Worm (Caenorhabditis elegans) whole organism, L1 larva: ENCODE measurements around the gene M60.7.
A peak's percentile ranks its signal among the peaks of the same experiment; 100 is the strongest.

Source experiments
- C16A3.4 ChIP-seq: fragments of 150-350 bp; optimal IDR thresholded peaks from 2 replicates; lab custom pipeline; 2014; ENCODE audit warnings: missing biosample characterization, missing genetic modification characterization
- aha-1 ChIP-seq: fragments of 150-350 bp; optimal IDR thresholded peaks from 2 replicates; lab custom pipeline; 2014; ENCODE audit warnings: missing biosample characterization, missing genetic modification characterization
- alr-1 ChIP-seq: fragments of 200-800 bp; sonication (Bioruptor generic); optimal IDR thresholded peaks from 2 replicates; lab custom pipeline; 2018; ENCODE audit warnings: borderline replicate concordance, mild to moderate bottlenecking, missing genetic modification characterization, missing compliant biosample characterization
- aly-2 ChIP-seq: fragments of 150-350 bp; optimal IDR thresholded peaks from 2 replicates; lab custom pipeline; 2014; ENCODE audit warnings: missing biosample characterization, missing genetic modification characterization
- blmp-1 ChIP-seq: fragments of 150-350 bp; optimal IDR thresholded peaks from 2 replicates; lab custom pipeline; 2014; ENCODE audit warnings: missing biosample characterization, missing genetic modification characterization
- ceh-63 ChIP-seq: fragments of 200-800 bp; sonication (Bioruptor generic); optimal IDR thresholded peaks from 2 replicates; lab custom pipeline; 2018; ENCODE audit warnings: mild to moderate bottlenecking, missing genetic modification characterization, missing compliant biosample characterization
- ceh-8 ChIP-seq: fragments of 200-800 bp; sonication (Bioruptor generic); optimal IDR thresholded peaks from 2 replicates; lab custom pipeline; 2018; ENCODE audit warnings: mild to moderate bottlenecking, missing genetic modification characterization, moderate library complexity, missing compliant biosample characterization
- ces-1 ChIP-seq: fragments of 150-350 bp; optimal IDR thresholded peaks from 2 replicates; lab custom pipeline; 2014; ENCODE audit warnings: missing biosample characterization, missing genetic modification reagents, missing genetic modification characterization
- efl-3 ChIP-seq: fragments of 200-800 bp; sonication (Bioruptor generic); optimal IDR thresholded peaks from 2 replicates; lab custom pipeline; 2018; ENCODE audit warnings: mild to moderate bottlenecking, missing genetic modification characterization, missing compliant biosample characterization
- egl-13 ChIP-seq: sonication (generic microtip); optimal IDR thresholded peaks from 2 replicates; lab custom pipeline; 2016; ENCODE audit warnings: missing genotype, missing genetic modification reagents, missing genetic modification characterization, missing compliant biosample characterization
- elt-2 ChIP-seq: sonication (generic microtip); optimal IDR thresholded peaks from 2 replicates; lab custom pipeline; 2016; ENCODE audit warnings: missing genetic modification characterization, mild to moderate bottlenecking, inconsistent platforms, missing compliant biosample characterization, missing genetic modification reagents
- ets-5 ChIP-seq: fragments of 200-800 bp; sonication (Bioruptor generic); IDR thresholded peaks from 2 replicates; pipeline ENCODE4 v1.3.6; 2022; ENCODE audit warnings: missing genetic modification characterization, missing compliant biosample characterization
- grh-1 ChIP-seq: fragments of 200-800 bp; sonication (Bioruptor generic); IDR thresholded peaks from 2 replicates; pipeline ENCODE4 v1.3.6; 2022; ENCODE audit warnings: missing genetic modification reagents, missing genetic modification characterization, missing compliant biosample characterization
- hlh-17 ChIP-seq: fragments of 200-800 bp; sonication (Bioruptor generic); optimal IDR thresholded peaks from 2 replicates; lab custom pipeline; 2018; ENCODE audit warnings: missing genetic modification characterization, mild to moderate bottlenecking, missing compliant biosample characterization, moderate library complexity, borderline replicate concordance
- hlh-4 ChIP-seq: sonication (generic microtip); optimal IDR thresholded peaks from 2 replicates; lab custom pipeline; 2016; ENCODE audit warnings: mild to moderate bottlenecking, missing genetic modification characterization, missing compliant biosample characterization
- hpl-2 ChIP-seq: fragments of 150-350 bp; optimal IDR thresholded peaks from 2 replicates; lab custom pipeline; 2014; ENCODE audit warnings: missing biosample characterization, missing genetic modification reagents, missing genetic modification characterization
- jun-1 ChIP-seq: fragments of 150-350 bp; optimal IDR thresholded peaks from 2 replicates; lab custom pipeline; 2014; ENCODE audit warnings: missing biosample characterization, missing genetic modification reagents, missing genetic modification characterization
- lin-13 ChIP-seq: fragments of 150-350 bp; optimal IDR thresholded peaks from 2 replicates; lab custom pipeline; 2014; ENCODE audit warnings: missing biosample characterization, missing genetic modification reagents, missing genetic modification characterization
- lin-14 ChIP-seq: fragments of 200-800 bp; sonication (Bioruptor generic); optimal IDR thresholded peaks from 2 replicates; lab custom pipeline; 2018; ENCODE audit warnings: mild to moderate bottlenecking, missing genetic modification characterization, moderate library complexity, missing compliant biosample characterization
- lin-35 ChIP-seq, 2 experiments: fragments of 150-350 bp; optimal IDR thresholded peaks; 2 replicates each; lab custom pipeline; 2014; ENCODE audit warnings: missing biosample characterization in 2 of 2, missing genetic modification characterization in 2 of 2, missing genetic modification reagents in 2 of 2
- lin-39 ChIP-seq: fragments of 150-350 bp; optimal IDR thresholded peaks from 2 replicates; lab custom pipeline; 2014; ENCODE audit warnings: missing biosample characterization, missing genetic modification reagents, missing genetic modification characterization
- mdl-1 ChIP-seq, 2 experiments: fragments of 150-350 bp; optimal IDR thresholded peaks; 2 replicates each; lab custom pipeline; 2014 to 2017; ENCODE audit warnings: missing biosample characterization in 2 of 2, missing genetic modification characterization in 2 of 2, inconsistent platforms in 1 of 2
- mef-2 ChIP-seq: fragments of 150-350 bp; optimal IDR thresholded peaks from 2 replicates; lab custom pipeline; 2014; ENCODE audit warnings: missing biosample characterization, missing genetic modification characterization
- mep-1 ChIP-seq: fragments of 150-350 bp; optimal IDR thresholded peaks from 2 replicates; lab custom pipeline; 2014; ENCODE audit warnings: missing biosample characterization, missing genetic modification characterization
- nhr-11 ChIP-seq: fragments of 150-350 bp; optimal IDR thresholded peaks from 2 replicates; lab custom pipeline; 2014; ENCODE audit warnings: missing biosample characterization, missing genetic modification characterization
- nhr-19 ChIP-seq: fragments of 200-800 bp; sonication (Bioruptor generic); conservative IDR thresholded peaks from 2 replicates; pipeline ENCODE4 v1.3.6; 2022; ENCODE audit warnings: missing genetic modification characterization, missing compliant biosample characterization
- nhr-20 ChIP-seq: sonication (generic microtip); optimal IDR thresholded peaks from 2 replicates; lab custom pipeline; 2016; ENCODE audit warnings: mild to moderate bottlenecking, missing genetic modification characterization, missing compliant biosample characterization
- nhr-28 ChIP-seq: fragments of 150-350 bp; optimal IDR thresholded peaks from 2 replicates; lab custom pipeline; 2014; ENCODE audit warnings: missing biosample characterization, missing genetic modification characterization
- nhr-47 ChIP-seq: sonication (generic microtip); optimal IDR thresholded peaks from 2 replicates; lab custom pipeline; 2016; ENCODE audit warnings: mild to moderate bottlenecking, missing genetic modification characterization, moderate library complexity, missing compliant biosample characterization
- nhr-71 ChIP-seq: sonication (generic microtip); optimal IDR thresholded peaks from 2 replicates; lab custom pipeline; 2016; ENCODE audit warnings: mild to moderate bottlenecking, missing genetic modification characterization, moderate library complexity, missing compliant biosample characterization
- nhr-85 ChIP-seq: sonication (generic microtip); peaks from one replicate; lab custom pipeline; 2016; ENCODE audit warnings: missing genetic modification characterization, inconsistent platforms, missing compliant biosample characterization
- nhr-90 ChIP-seq: sonication (generic microtip); optimal IDR thresholded peaks from 2 replicates; lab custom pipeline; 2016; ENCODE audit warnings: mild to moderate bottlenecking, missing genetic modification characterization, missing compliant biosample characterization; ENCODE audit not compliant: poor library complexity
- pag-3 ChIP-seq: sonication (generic microtip); optimal IDR thresholded peaks from 2 replicates; lab custom pipeline; 2017; ENCODE audit warnings: missing genetic modification characterization, mild to moderate bottlenecking, missing compliant biosample characterization, antibody characterized with exemption, borderline replicate concordance; ENCODE audit not compliant: insufficient read depth
- pqm-1 ChIP-seq: sonication (generic microtip); optimal IDR thresholded peaks from 3 replicates; lab custom pipeline; 2017; ENCODE audit warnings: missing biosample characterization, missing genetic modification characterization
- snpc-4 ChIP-seq: fragments of 150-350 bp; optimal IDR thresholded peaks from 2 replicates; lab custom pipeline; 2014; ENCODE audit warnings: missing biosample characterization, missing genetic modification characterization
- snu-23 ChIP-seq: sonication (generic microtip); optimal IDR thresholded peaks from 2 replicates; lab custom pipeline; 2016; ENCODE audit warnings: missing genetic modification characterization, missing compliant biosample characterization
- sox-4 ChIP-seq: sonication (generic microtip); optimal IDR thresholded peaks from 2 replicates; lab custom pipeline; 2016; ENCODE audit warnings: missing genetic modification characterization, missing compliant biosample characterization
- tbx-2 ChIP-seq: sonication (generic microtip); optimal IDR thresholded peaks from 2 replicates; lab custom pipeline; 2016; ENCODE audit warnings: missing genetic modification characterization, missing compliant biosample characterization
- tlp-1 ChIP-seq: fragments of 150-350 bp; optimal IDR thresholded peaks from 2 replicates; lab custom pipeline; 2014; ENCODE audit warnings: missing biosample characterization, missing genetic modification characterization
- unc-62 ChIP-seq: fragments of 150-350 bp; optimal IDR thresholded peaks from 2 replicates; lab custom pipeline; 2014; ENCODE audit warnings: missing biosample characterization, missing genetic modification reagents, missing genetic modification characterization
- unc-98 ChIP-seq: fragments of 200-800 bp; sonication (Bioruptor generic); IDR thresholded peaks from 2 replicates; pipeline ENCODE4 v1.3.6; 2022; ENCODE audit warnings: missing genetic modification characterization, missing compliant biosample characterization
- vab-15 ChIP-seq: sonication (generic microtip); optimal IDR thresholded peaks from 2 replicates; lab custom pipeline; 2017; ENCODE audit warnings: missing genotype, mild to moderate bottlenecking, missing genetic modification characterization, missing compliant biosample characterization
- xbp-1 ChIP-seq: sonication (generic microtip); optimal IDR thresholded peaks from 2 replicates; lab custom pipeline; 2016; ENCODE audit warnings: missing genetic modification characterization, missing compliant biosample characterization
- zag-1 ChIP-seq: fragments of 150-350 bp; optimal IDR thresholded peaks from 2 replicates; lab custom pipeline; 2014; ENCODE audit warnings: missing biosample characterization, missing genetic modification characterization
- ztf-4 ChIP-seq: fragments of 150-350 bp; optimal IDR thresholded peaks from 2 replicates; lab custom pipeline; 2014; ENCODE audit warnings: missing biosample characterization, missing genetic modification characterization

Gene M60.7

DNA sequence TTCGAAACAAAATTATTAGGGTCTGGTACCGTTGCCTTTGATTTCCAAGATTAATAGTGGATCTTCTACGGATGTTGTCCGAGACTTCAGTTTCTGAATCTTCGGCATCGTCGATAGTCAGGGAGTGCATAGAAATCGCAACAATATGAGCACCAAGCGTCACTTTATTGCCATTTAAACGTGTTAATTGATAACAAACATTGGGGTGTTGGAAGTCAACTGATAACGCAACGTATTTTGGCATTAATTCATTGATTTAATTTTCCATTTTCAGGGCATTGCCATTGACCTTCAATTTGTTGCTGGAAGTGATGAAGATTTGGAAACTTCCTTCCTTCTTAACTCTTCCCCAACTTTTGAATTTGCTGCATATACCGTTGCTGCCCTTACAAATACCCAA is 14.8 kb downstream of the M60.7 start, which contains the start of gene kqt-2:
TSS of gene kqt-2 (minus strand) at position 244 of the 400 bp plus-strand sequence.
- TF ChIP-seq nhr-85 (tag; lab: Kevin White, UChicago): no peak
- TF ChIP-seq elt-2 (tag; lab: Kevin White, UChicago): peak; percentile 62

DNA sequence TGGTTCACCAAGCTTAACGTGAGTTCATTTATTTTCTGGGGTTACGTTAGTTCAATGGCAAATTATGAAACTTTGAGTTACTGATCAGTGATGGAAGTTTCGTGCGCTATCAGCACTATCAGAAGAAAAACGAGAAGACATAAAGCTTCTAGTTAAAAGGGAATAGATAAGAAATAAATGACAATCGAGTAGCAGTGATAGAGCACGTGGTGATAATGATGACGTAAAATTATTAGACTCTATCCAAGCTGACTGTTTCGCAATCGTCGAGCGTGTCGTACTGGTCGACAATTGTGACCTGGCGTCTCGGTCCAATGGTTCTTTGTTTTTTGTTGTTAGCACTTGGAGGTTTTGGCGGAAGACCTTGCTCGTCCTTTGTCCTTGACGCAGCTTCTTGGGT is 17.9 kb downstream of the M60.7 start:
- TF ChIP-seq lin-35 (GFP tag; optimal IDR thresholded peaks at IDR 0.05; lab: Kevin White, UChicago) (peak in 1 of 2 experiments; percentile 44), unc-98 (GFP tag; lab: Robert Waterston, UW) (no peak), mdl-1 (tag; optimal IDR thresholded peaks at IDR 0.05; lab: Kevin White, UChicago) (peak in 1 of 2 experiments; percentile 44), efl-3 (no peak), snpc-4 (tag; lab: Kevin White, UChicago) (no peak), tlp-1 (tag; lab: Kevin White, UChicago) (peak; percentile 37), jun-1 (tag; lab: Kevin White, UChicago) (peak; percentile 52), nhr-47 (no peak), elt-2 (tag; lab: Kevin White, UChicago) (peak; percentile 93), hpl-2 (GFP tag; lab: Kevin White, UChicago) (peak; percentile 6), xbp-1 (tag; lab: Kevin White, UChicago) (peak; percentile 12), nhr-20 (tag; lab: Kevin White, UChicago) (peak; percentile 14), zag-1 (tag; lab: Kevin White, UChicago) (no peak), pqm-1 (tag; lab: Kevin White, UChicago) (peak; percentile 61), mep-1 (tag; lab: Kevin White, UChicago) (no peak), nhr-19 (no peak), ces-1 (GFP tag; lab: Kevin White, UChicago) (no peak)

DNA sequence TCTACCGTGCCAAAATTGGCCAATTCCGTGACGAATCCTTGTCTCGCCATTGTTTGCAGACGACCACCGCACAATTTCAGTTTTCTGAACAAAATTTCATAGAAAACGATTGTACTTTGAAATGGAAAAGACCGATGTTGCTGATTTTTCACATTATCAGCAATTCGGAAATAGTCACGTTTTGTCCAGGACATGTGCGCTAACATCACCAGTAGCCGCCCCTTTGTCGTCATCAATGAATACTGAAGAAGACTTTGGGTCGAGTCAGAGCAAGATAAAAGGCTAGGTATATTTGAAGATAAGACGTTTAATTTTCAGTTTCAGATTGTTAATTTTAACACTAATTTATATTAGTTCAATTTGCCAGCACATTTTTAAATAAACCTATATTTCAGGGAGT is 19.1 kb downstream of the M60.7 start, which contains the start of gene endu-2:
TSS of gene endu-2 (plus strand) at position 396 of the 400 bp plus-strand sequence.
- TF ChIP-seq egl-13 (tag; lab: Kevin White, UChicago) (no peak), hlh-17 (GFP tag; lab: Kevin White, UChicago) (no peak), zag-1 (tag; lab: Kevin White, UChicago) (no peak), lin-35 (GFP tag; optimal IDR thresholded peaks at IDR 0.05; lab: Kevin White, UChicago) (peak in 1 of 2 experiments; percentile 3), elt-2 (tag; lab: Kevin White, UChicago) (peak; percentile 86), mef-2 (tag; lab: Kevin White, UChicago) (no peak), nhr-90 (tag; lab: Kevin White, UChicago) (peak; percentile 5), aha-1 (no peak), snpc-4 (tag; lab: Kevin White, UChicago) (no peak), mdl-1 (tag; optimal IDR thresholded peaks at IDR 0.05; lab: Kevin White, UChicago) (peak in 1 of 2 experiments; percentile 50), lin-14 (GFP tag; lab: Kevin White, UChicago) (no peak), grh-1 (GFP tag; lab: Robert Waterston, UW) (no peak), alr-1 (tag; lab: Kevin White, UChicago) (no peak), nhr-71 (tag; lab: Kevin White, UChicago) (peak; percentile 29)

DNA sequence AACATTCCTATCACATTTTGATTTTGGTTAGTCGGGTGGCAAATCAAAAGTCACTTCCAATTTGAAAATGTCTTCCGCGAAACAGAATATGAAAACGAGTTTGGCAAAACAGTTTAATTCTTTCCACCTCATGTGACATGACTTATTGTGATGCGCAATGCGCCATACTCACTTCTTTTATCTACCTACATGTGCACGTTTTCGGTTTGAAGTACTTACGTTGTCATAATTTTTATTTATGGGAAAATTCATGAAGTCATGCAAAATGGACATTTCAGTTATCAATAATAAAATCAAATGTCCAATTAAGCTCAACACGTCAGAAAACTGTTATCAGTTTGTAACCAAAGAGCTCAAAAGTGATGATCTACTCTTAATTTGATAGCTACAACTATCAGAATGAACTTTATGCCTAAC is 22.3 kb downstream of the M60.7 start:
- TF ChIP-seq hlh-4 (tag; lab: Kevin White, UChicago) (no peak), elt-2 (tag; lab: Kevin White, UChicago) (peak; percentile 83), nhr-85 (tag; lab: Kevin White, UChicago) (peak; percentile 98), pag-3 (peak; percentile 43), ceh-8 (GFP tag; lab: Kevin White, UChicago) (no peak), nhr-90 (tag; lab: Kevin White, UChicago) (peak; percentile 79), C16A3.4 (tag; lab: Kevin White, UChicago) (no peak), unc-62 (GFP tag; lab: Kevin White, UChicago) (no peak), ceh-63 (GFP tag; lab: Kevin White, UChicago) (no peak), blmp-1 (tag; lab: Kevin White, UChicago) (peak; percentile 72), nhr-11 (tag; lab: Kevin White, UChicago) (no peak), lin-39 (no peak), ets-5 (GFP tag; lab: Robert Waterston, UW) (no peak), ztf-4 (tag; lab: Kevin White, UChicago) (no peak), lin-35 (GFP tag; optimal IDR thresholded peaks at IDR 0.05; lab: Kevin White, UChicago) (peak; percentile 31 to 63), nhr-28 (tag; lab: Kevin White, UChicago) (no peak), snu-23 (GFP tag; lab: Kevin White, UChicago) (peak; percentile 84), mdl-1 (tag; optimal IDR thresholded peaks at IDR 0.05; lab: Kevin White, UChicago) (peak in 1 of 2 experiments; percentile 81), vab-15 (tag; lab: Kevin White, UChicago) (peak; percentile 66), tlp-1 (tag; lab: Kevin White, UChicago) (peak; percentile 38), tbx-2 (tag; lab: Kevin White, UChicago) (peak; percentile 65), sox-4 (tag; lab: Kevin White, UChicago) (no peak), aly-2 (tag; lab: Kevin White, UChicago) (no peak), lin-13 (peak; percentile 7)
